Worm (Caenorhabditis elegans) whole organism, mixed stage, embryonic: ENCODE results near the gene C04E6.5.

Experiments used
- M03D4.4 ChIP-seq: sonication (generic microtip); optimal IDR thresholded peaks from 2 replicates; lab custom pipeline; 2017; ENCODE audit warnings: mild to moderate bottlenecking, missing genetic modification characterization, missing compliant biosample characterization
- bed-3 ChIP-seq: fragments of 200-800 bp; sonication (Bioruptor generic); optimal IDR thresholded peaks from 3 replicates; lab custom pipeline; 2018; ENCODE audit warnings: mild to moderate bottlenecking, missing genetic modification characterization, moderate library complexity, missing compliant biosample characterization
- blmp-1 ChIP-seq: fragments of 150-350 bp; optimal IDR thresholded peaks from 2 replicates; lab custom pipeline; 2014; ENCODE audit warnings: missing biosample characterization, missing genetic modification characterization
- ceh-39 ChIP-seq: fragments of 150-350 bp; optimal IDR thresholded peaks from 2 replicates; lab custom pipeline; 2014; ENCODE audit warnings: missing biosample characterization, missing genetic modification characterization
- ceh-83 ChIP-seq: fragments of 200-800 bp; sonication (Bioruptor generic); optimal IDR thresholded peaks from 2 replicates; lab custom pipeline; 2018; ENCODE audit warnings: mild to moderate bottlenecking, missing genetic modification characterization, missing compliant biosample characterization
- ces-1 ChIP-seq: fragments of 150-350 bp; optimal IDR thresholded peaks from 2 replicates; lab custom pipeline; 2014; ENCODE audit warnings: missing biosample characterization, missing genetic modification reagents, missing genetic modification characterization
- cnd-1 ChIP-seq: fragments of 200-800 bp; sonication (Bioruptor generic); optimal IDR thresholded peaks from 2 replicates; lab custom pipeline; 2018; ENCODE audit warnings: mild to moderate bottlenecking, missing genetic modification characterization, missing compliant biosample characterization
- elt-1 ChIP-seq: sonication (generic microtip); optimal IDR thresholded peaks from 2 replicates; lab custom pipeline; 2017; ENCODE audit warnings: missing genetic modification characterization, mild to moderate bottlenecking, missing compliant biosample characterization, antibody characterized with exemption, moderate library complexity, borderline replicate concordance; ENCODE audit not compliant: insufficient read depth
- flh-1 ChIP-seq: fragments of 200-800 bp; sonication (Bioruptor generic); optimal IDR thresholded peaks from 2 replicates; lab custom pipeline; 2018; ENCODE audit warnings: mild to moderate bottlenecking, missing genetic modification characterization, moderate library complexity, missing compliant biosample characterization
- ham-2 ChIP-seq: fragments of 200-800 bp; sonication (Bioruptor generic); optimal IDR thresholded peaks from 2 replicates; lab custom pipeline; 2018; ENCODE audit warnings: mild to moderate bottlenecking, missing genetic modification characterization, missing compliant biosample characterization
- hlh-1 ChIP-seq: fragments of 150-350 bp; optimal IDR thresholded peaks from 2 replicates; lab custom pipeline; 2014; ENCODE audit warnings: missing biosample characterization, missing genetic modification reagents, missing genetic modification characterization
- lin-13 ChIP-seq: fragments of 150-350 bp; optimal IDR thresholded peaks from 2 replicates; lab custom pipeline; 2014; ENCODE audit warnings: missing biosample characterization, missing genetic modification characterization
- lin-32 ChIP-seq: fragments of 200-800 bp; sonication (Bioruptor generic); optimal IDR thresholded peaks from 2 replicates; lab custom pipeline; 2018; ENCODE audit warnings: mild to moderate bottlenecking, missing genetic modification characterization, missing compliant biosample characterization
- mab-5 ChIP-seq: fragments of 150-350 bp; optimal IDR thresholded peaks from 2 replicates; lab custom pipeline; 2014; ENCODE audit warnings: missing biosample characterization, missing genetic modification characterization
- mep-1 ChIP-seq: fragments of 150-350 bp; optimal IDR thresholded peaks from 2 replicates; lab custom pipeline; 2017; ENCODE audit warnings: missing biosample characterization, missing genetic modification reagents, missing genetic modification characterization, inconsistent platforms
- mls-2 ChIP-seq: sonication (generic microtip); optimal IDR thresholded peaks from 2 replicates; lab custom pipeline; 2016; ENCODE audit warnings: mild to moderate bottlenecking, missing genetic modification characterization, moderate library complexity, missing compliant biosample characterization
- nhr-12 ChIP-seq: fragments of 150-350 bp; optimal IDR thresholded peaks from 2 replicates; lab custom pipeline; 2014; ENCODE audit warnings: missing biosample characterization, missing genetic modification characterization
- nhr-28 ChIP-seq: fragments of 150-350 bp; optimal IDR thresholded peaks from 2 replicates; lab custom pipeline; 2014; ENCODE audit warnings: missing biosample characterization, missing genetic modification characterization
- pha-4 ChIP-seq: fragments of 150-350 bp; optimal IDR thresholded peaks from 2 replicates; lab custom pipeline; 2018; ENCODE audit warnings: missing biosample characterization, missing genetic modification reagents, missing genetic modification characterization
- sem-2 ChIP-seq: fragments of 200-800 bp; sonication (Bioruptor generic); optimal IDR thresholded peaks from 2 replicates; lab custom pipeline; 2018; ENCODE audit warnings: mild to moderate bottlenecking, missing genetic modification characterization, missing compliant biosample characterization
- snpc-4 ChIP-seq: fragments of 150-350 bp; optimal IDR thresholded peaks from 2 replicates; lab custom pipeline; 2014; ENCODE audit warnings: missing biosample characterization, missing genetic modification characterization
- sptf-1 ChIP-seq: sonication (generic microtip); optimal IDR thresholded peaks from 2 replicates; lab custom pipeline; 2017; ENCODE audit warnings: mild to moderate bottlenecking, missing genetic modification characterization, moderate library complexity, missing compliant biosample characterization
- tbx-8 ChIP-seq: fragments of 200-800 bp; sonication (Bioruptor generic); optimal IDR thresholded peaks from 2 replicates; lab custom pipeline; 2018; ENCODE audit warnings: mild to moderate bottlenecking, missing genetic modification characterization, moderate library complexity, missing compliant biosample characterization
- unc-120 ChIP-seq: sonication (generic microtip); optimal IDR thresholded peaks from 2 replicates; lab custom pipeline; 2017; ENCODE audit warnings: missing genetic modification characterization, missing compliant biosample characterization; ENCODE audit not compliant: poor library complexity, severe bottlenecking
- unc-39 ChIP-seq: fragments of 150-350 bp; optimal IDR thresholded peaks from 2 replicates; lab custom pipeline; 2014; ENCODE audit warnings: missing biosample characterization, missing genetic modification characterization
- unc-62 ChIP-seq: fragments of 150-350 bp; optimal IDR thresholded peaks from 2 replicates; lab custom pipeline; 2014; ENCODE audit warnings: missing biosample characterization, missing genetic modification reagents, missing genetic modification characterization

Gene C04E6.5

ce11 chrV:5921761-5922160 is 19.8 kb downstream of the C04E6.5 start:
- TF ChIP-seq sptf-1 (tag; lab: Kevin White, UChicago): no peak
- TF ChIP-seq M03D4.4: no peak
- TF ChIP-seq ceh-39: no peak
- no peak for TF ChIP-seq lin-32 (GFP tag; lab: Kevin White, UChicago)
- no peak for TF ChIP-seq ceh-83
- no peak for TF ChIP-seq unc-62 (GFP tag; lab: Kevin White, UChicago)
- TF ChIP-seq lin-13 (tag; lab: Kevin White, UChicago): no peak
- no peak for TF ChIP-seq mab-5
- no peak for TF ChIP-seq flh-1 (GFP tag; lab: Kevin White, UChicago)
- no peak for TF ChIP-seq pha-4 (tag; lab: Kevin White, UChicago)
- TF ChIP-seq ces-1 (GFP tag; lab: Kevin White, UChicago): no peak
- no peak for TF ChIP-seq mls-2 (tag; lab: Kevin White, UChicago)
- TF ChIP-seq, all 35 proteins: peak for 0

- TF ChIP-seq hlh-1 (tag; lab: Kevin White, UChicago) (no peak), lin-32 (GFP tag; lab: Kevin White, UChicago) (no peak), nhr-28 (no peak), mep-1 (tag; lab: Kevin White, UChicago) (no peak), unc-62 (GFP tag; lab: Kevin White, UChicago) (no peak)
Observed at ce11 chrV:5922236-5922635, 20.3 kb downstream of the C04E6.5 start, which contains the start of gene srsx-18. srsx-18 (plus strand) TSS chrV:5922536.

- TF ChIP-seq lin-32 (GFP tag; lab: Kevin White, UChicago): no peak
- no peak for TF ChIP-seq bed-3 (GFP tag; lab: Kevin White, UChicago)
Observed at ce11 chrV:5927347-5927746, 25.4 kb downstream of the C04E6.5 start, which contains the start of gene srsx-17. srsx-17 (plus strand) TSS chrV:5927647.

ce11 chrV:5928006-5928405 is 26.1 kb downstream of the C04E6.5 start:
- no peak for TF ChIP-seq mep-1 (tag; lab: Kevin White, UChicago)
- TF ChIP-seq flh-1 (GFP tag; lab: Kevin White, UChicago): no peak
- no peak for TF ChIP-seq ceh-39
- no peak for TF ChIP-seq ham-2 (GFP tag; lab: Kevin White, UChicago)
- no peak for TF ChIP-seq tbx-8 (GFP tag; lab: Kevin White, UChicago)
- no peak for TF ChIP-seq nhr-12
- TF ChIP-seq blmp-1: no peak
- TF ChIP-seq ces-1 (GFP tag; lab: Kevin White, UChicago): no peak
- TF ChIP-seq, all 35 proteins: peak for 0

ce11 chrV:5930588-5930987 is 28.7 kb downstream of the C04E6.5 start, which contains the start of gene galt-1:
galt-1 (plus strand) TSS chrV:5930905.
- TF ChIP-seq bed-3 (GFP tag; lab: Kevin White, UChicago) (no peak), ham-2 (GFP tag; lab: Kevin White, UChicago) (no peak), ceh-39 (no peak), M03D4.4 (no peak)
- TF ChIP-seq, all 35 proteins: peak for 0

- TF ChIP-seq elt-1 (tag; lab: Kevin White, UChicago) (no peak), flh-1 (GFP tag; lab: Kevin White, UChicago) (no peak), unc-39 (tag; lab: Kevin White, UChicago) (no peak), nhr-28 (no peak), unc-120 (no peak), mep-1 (tag; lab: Kevin White, UChicago) (no peak), lin-13 (tag; lab: Kevin White, UChicago) (no peak), nhr-12 (no peak), sem-2 (GFP tag; lab: Kevin White, UChicago) (no peak), sptf-1 (tag; lab: Kevin White, UChicago) (no peak), cnd-1 (tag; lab: Kevin White, UChicago) (no peak), mls-2 (tag; lab: Kevin White, UChicago) (no peak), ceh-39 (no peak), snpc-4 (tag; lab: Kevin White, UChicago) (no peak), ham-2 (GFP tag; lab: Kevin White, UChicago) (no peak), unc-62 (GFP tag; lab: Kevin White, UChicago) (no peak)
Observed at ce11 chrV:5936691-5937090, 34.8 kb downstream of the C04E6.5 start, which contains the start of the genes M03F8.5 and M03F8.7. M03F8.5 (minus strand) TSS chrV:5936791. M03F8.7 (plus strand) TSS chrV:5936939.
